Worm (Caenorhabditis elegans) whole organism, young adult: ENCODE measurements around the gene F20D6.5.

ENCODE experiments used
- F10E7.11 ChIP-seq: sonication (generic microtip); optimal IDR thresholded peaks from 2 replicates; lab custom pipeline; 2017; ENCODE audit warnings: mild to moderate bottlenecking, missing genetic modification characterization, moderate library complexity, missing compliant biosample characterization
- Y67H2A.10 ChIP-seq: fragments of 200-800 bp; sonication (Bioruptor generic); conservative IDR thresholded peaks from 2 replicates; pipeline ENCODE4 v1.3.6; 2022; ENCODE audit warnings: missing genetic modification reagents, missing genetic modification characterization, missing compliant biosample characterization
- ama-1 ChIP-seq, 3 experiments: fragments of 150-350 bp in 1 of 3; sonication (generic microtip) in 2 of 3; optimal IDR thresholded peaks; 2 replicates each; lab custom pipeline; 2014 to 2018; ENCODE audit warnings: missing biosample characterization in 2 of 3, missing genetic modification characterization in 2 of 3, missing genetic modification reagents in 2 of 3
- cebp-1 ChIP-seq, 2 experiments: fragments of 200-800 bp in 1 of 2; sonication (Bioruptor generic) in 1 of 2; sonication (generic microtip) in 1 of 2; IDR thresholded peaks in 1 of 2; optimal IDR thresholded peaks in 1 of 2; 2 replicates each; pipeline versions ENCODE4 v1.3.6 to Lab custom; 2017 to 2022; ENCODE audit warnings: missing compliant biosample characterization in 2 of 2, missing genetic modification characterization in 2 of 2, mild to moderate bottlenecking in 1 of 2, missing genetic modification reagents in 1 of 2, moderate library complexity in 1 of 2
- gei-17 ChIP-seq: fragments of 200-800 bp; sonication (Bioruptor generic); optimal IDR thresholded peaks from 2 replicates; lab custom pipeline; 2018; ENCODE audit warnings: mild to moderate bottlenecking, missing genetic modification characterization, missing compliant biosample characterization
- pha-4 ChIP-seq: fragments of 150-350 bp; sonication (generic microtip); optimal IDR thresholded peaks from 2 replicates; lab custom pipeline; 2014; ENCODE audit warnings: missing biosample characterization, missing genetic modification reagents, missing genetic modification characterization
- rec-8 ChIP-seq, 2 experiments: sonication (generic microtip); optimal IDR thresholded peaks; 2 replicates each; lab custom pipeline; 2016; ENCODE audit warnings: mild to moderate bottlenecking in 2 of 2, missing genetic modification characterization in 2 of 2, missing genetic modification reagents in 2 of 2, missing genotype in 2 of 2, missing biosample characterization in 1 of 2, missing compliant biosample characterization in 1 of 2, moderate library complexity in 1 of 2
- tlf-1 ChIP-seq: fragments of 200-800 bp; sonication (Bioruptor generic); optimal IDR thresholded peaks from 2 replicates; lab custom pipeline; 2018; ENCODE audit warnings: mild to moderate bottlenecking, missing genetic modification characterization, missing compliant biosample characterization

ce11 chrV:8144515-8144914 lies 17.2 kb upstream of the F20D6.5 start:
- TF ChIP-seq Y67H2A.10 (GFP tag; lab: Robert Waterston, UW) (no peak), rec-8 (tag; optimal IDR thresholded peaks at IDR 0.05; lab: Kevin White, UChicago) (no peak), cebp-1 (GFP tag; IDR thresholded peaks at IDR 0.05; lab: Robert Waterston, UW) (no peak), cebp-1 (tag; optimal IDR thresholded peaks at IDR 0.05; lab: Kevin White, UChicago) (no peak), ama-1 (optimal IDR thresholded peaks at IDR 0.05; lab: Kevin White, UChicago) (no peak), ama-1 (GFP tag; optimal IDR thresholded peaks at IDR 0.05; lab: Kevin White, UChicago) (no peak), tlf-1 (GFP tag; lab: Kevin White, UChicago) (no peak), pha-4 (tag; lab: Kevin White, UChicago) (no peak), F10E7.11 (tag; lab: Kevin White, UChicago) (no peak), gei-17 (GFP tag; lab: Kevin White, UChicago) (no peak)
